Worm (Caenorhabditis elegans) whole organism, L1 larva: Measurements from ENCODE around the gene C42D8.1.

Source experiments
- C04F5.9 ChIP-seq: sonication (generic microtip); optimal IDR thresholded peaks from 2 replicates; lab custom pipeline; 2016; ENCODE audit warnings: missing genetic modification characterization, missing compliant biosample characterization
- C16A3.4 ChIP-seq: fragments of 150-350 bp; optimal IDR thresholded peaks from 2 replicates; lab custom pipeline; 2014; ENCODE audit warnings: missing biosample characterization, missing genetic modification characterization
- C34B4.2 ChIP-seq: sonication (generic microtip); optimal IDR thresholded peaks from 2 replicates; lab custom pipeline; 2017; ENCODE audit warnings: mild to moderate bottlenecking, missing genetic modification characterization, missing compliant biosample characterization
- F16B12.6 ChIP-seq: fragments of 150-350 bp; optimal IDR thresholded peaks from 2 replicates; lab custom pipeline; 2014; ENCODE audit warnings: missing biosample characterization, missing genetic modification characterization
- alr-1 ChIP-seq: fragments of 200-800 bp; sonication (Bioruptor generic); optimal IDR thresholded peaks from 2 replicates; lab custom pipeline; 2018; ENCODE audit warnings: borderline replicate concordance, mild to moderate bottlenecking, missing genetic modification characterization, missing compliant biosample characterization
- aly-2 ChIP-seq: fragments of 150-350 bp; optimal IDR thresholded peaks from 2 replicates; lab custom pipeline; 2014; ENCODE audit warnings: missing biosample characterization, missing genetic modification characterization
- ama-1 ChIP-seq: fragments of 150-350 bp; optimal IDR thresholded peaks from 2 replicates; lab custom pipeline; 2014
- blmp-1 ChIP-seq: fragments of 150-350 bp; optimal IDR thresholded peaks from 2 replicates; lab custom pipeline; 2014; ENCODE audit warnings: missing biosample characterization, missing genetic modification characterization
- ceh-63 ChIP-seq: fragments of 200-800 bp; sonication (Bioruptor generic); optimal IDR thresholded peaks from 2 replicates; lab custom pipeline; 2018; ENCODE audit warnings: mild to moderate bottlenecking, missing genetic modification characterization, missing compliant biosample characterization
- ceh-8 ChIP-seq: fragments of 200-800 bp; sonication (Bioruptor generic); optimal IDR thresholded peaks from 2 replicates; lab custom pipeline; 2018; ENCODE audit warnings: mild to moderate bottlenecking, missing genetic modification characterization, moderate library complexity, missing compliant biosample characterization
- ceh-82 ChIP-seq, 3 experiments: fragments of 150-350 bp in 1 of 3; sonication (generic microtip) in 2 of 3; optimal IDR thresholded peaks; 2 replicates each; lab custom pipeline; 2014 to 2017; ENCODE audit warnings: missing biosample characterization in 3 of 3, missing genetic modification characterization in 3 of 3
- ceh-88 ChIP-seq: fragments of 200-800 bp; sonication (Bioruptor generic); IDR thresholded peaks from 2 replicates; pipeline ENCODE4 v1.3.6; 2022; ENCODE audit warnings: missing genetic modification characterization, missing compliant biosample characterization
- ceh-90 ChIP-seq: sonication (generic microtip); optimal IDR thresholded peaks from 2 replicates; lab custom pipeline; 2016; ENCODE audit warnings: missing genetic modification characterization, missing compliant biosample characterization
- ces-1 ChIP-seq: fragments of 150-350 bp; optimal IDR thresholded peaks from 2 replicates; lab custom pipeline; 2014; ENCODE audit warnings: missing biosample characterization, missing genetic modification reagents, missing genetic modification characterization
- dpl-1 ChIP-seq, 3 experiments: fragments of 150-350 bp in 2 of 3; sonication (generic microtip) in 1 of 3; optimal IDR thresholded peaks; 2 replicates each; lab custom pipeline; 2014 to 2017; ENCODE audit warnings: missing biosample characterization in 3 of 3, missing genetic modification characterization in 3 of 3, missing genetic modification reagents in 3 of 3
- efl-1 ChIP-seq, 4 experiments: fragments of 150-350 bp; optimal IDR thresholded peaks in 3 of 4; peaks in 1 of 4; 1 replicate in 1 of 4; 2 replicates in 3 of 4; lab custom pipeline; 2014; ENCODE audit warnings: missing biosample characterization in 2 of 4, missing genetic modification characterization in 2 of 4, missing genetic modification reagents in 2 of 4
- elt-2 ChIP-seq: sonication (generic microtip); optimal IDR thresholded peaks from 2 replicates; lab custom pipeline; 2016; ENCODE audit warnings: missing genetic modification characterization, mild to moderate bottlenecking, inconsistent platforms, missing compliant biosample characterization, missing genetic modification reagents
- fkh-4 ChIP-seq: sonication (generic microtip); optimal IDR thresholded peaks from 2 replicates; lab custom pipeline; 2016; ENCODE audit warnings: missing compliant biosample characterization, missing genetic modification characterization, borderline replicate concordance
- fos-1 ChIP-seq: fragments of 150-350 bp; optimal IDR thresholded peaks from 2 replicates; lab custom pipeline; 2014; ENCODE audit warnings: missing biosample characterization, missing genetic modification characterization
- grh-1 ChIP-seq: fragments of 200-800 bp; sonication (Bioruptor generic); IDR thresholded peaks from 2 replicates; pipeline ENCODE4 v1.3.6; 2022; ENCODE audit warnings: missing genetic modification reagents, missing genetic modification characterization, missing compliant biosample characterization
- hlh-17 ChIP-seq: fragments of 200-800 bp; sonication (Bioruptor generic); optimal IDR thresholded peaks from 2 replicates; lab custom pipeline; 2018; ENCODE audit warnings: missing genetic modification characterization, mild to moderate bottlenecking, missing compliant biosample characterization, moderate library complexity, borderline replicate concordance
- hlh-4 ChIP-seq: sonication (generic microtip); optimal IDR thresholded peaks from 2 replicates; lab custom pipeline; 2016; ENCODE audit warnings: mild to moderate bottlenecking, missing genetic modification characterization, missing compliant biosample characterization
- irx-1 ChIP-seq: sonication (generic microtip); optimal IDR thresholded peaks from 2 replicates; lab custom pipeline; 2016; ENCODE audit warnings: missing genetic modification characterization, missing compliant biosample characterization
- jun-1 ChIP-seq: fragments of 150-350 bp; optimal IDR thresholded peaks from 2 replicates; lab custom pipeline; 2014; ENCODE audit warnings: missing biosample characterization, missing genetic modification reagents, missing genetic modification characterization
- lin-13 ChIP-seq: fragments of 150-350 bp; optimal IDR thresholded peaks from 2 replicates; lab custom pipeline; 2014; ENCODE audit warnings: missing biosample characterization, missing genetic modification reagents, missing genetic modification characterization
- lin-14 ChIP-seq: fragments of 200-800 bp; sonication (Bioruptor generic); optimal IDR thresholded peaks from 2 replicates; lab custom pipeline; 2018; ENCODE audit warnings: mild to moderate bottlenecking, missing genetic modification characterization, moderate library complexity, missing compliant biosample characterization
- lin-15B ChIP-seq: fragments of 150-350 bp; sonication (generic microtip); optimal IDR thresholded peaks from 3 replicates; lab custom pipeline; 2014; ENCODE audit warnings: missing biosample characterization, missing genetic modification characterization
- lin-35 ChIP-seq, 2 experiments: fragments of 150-350 bp; optimal IDR thresholded peaks; 2 replicates each; lab custom pipeline; 2014; ENCODE audit warnings: missing biosample characterization in 2 of 2, missing genetic modification characterization in 2 of 2, missing genetic modification reagents in 2 of 2
- lir-3 ChIP-seq: sonication (generic microtip); optimal IDR thresholded peaks from 2 replicates; lab custom pipeline; 2016; ENCODE audit warnings: mild to moderate bottlenecking, missing genetic modification characterization, moderate library complexity, missing compliant biosample characterization; ENCODE audit not compliant: poor library complexity
- lsy-2 ChIP-seq, 2 experiments: fragments of 150-350 bp; optimal IDR thresholded peaks; 2 replicates each; lab custom pipeline; 2014; ENCODE audit warnings: missing biosample characterization in 2 of 2, missing genetic modification characterization in 2 of 2
- mab-9 ChIP-seq: fragments of 200-800 bp; sonication (Bioruptor generic); IDR thresholded peaks from 2 replicates; pipeline ENCODE4 v1.3.6; 2022; ENCODE audit warnings: missing genetic modification reagents, missing genetic modification characterization, missing compliant biosample characterization
- mdl-1 ChIP-seq, 2 experiments: fragments of 150-350 bp; optimal IDR thresholded peaks; 2 replicates each; lab custom pipeline; 2014 to 2017; ENCODE audit warnings: missing biosample characterization in 2 of 2, missing genetic modification characterization in 2 of 2, inconsistent platforms in 1 of 2
- mef-2 ChIP-seq: fragments of 150-350 bp; optimal IDR thresholded peaks from 2 replicates; lab custom pipeline; 2014; ENCODE audit warnings: missing biosample characterization, missing genetic modification characterization
- nhr-11 ChIP-seq: fragments of 150-350 bp; optimal IDR thresholded peaks from 2 replicates; lab custom pipeline; 2014; ENCODE audit warnings: missing biosample characterization, missing genetic modification characterization
- nhr-12 ChIP-seq: sonication (generic microtip); optimal IDR thresholded peaks from 2 replicates; lab custom pipeline; 2017; ENCODE audit warnings: missing biosample characterization, missing genetic modification characterization
- nhr-19 ChIP-seq: fragments of 200-800 bp; sonication (Bioruptor generic); conservative IDR thresholded peaks from 2 replicates; pipeline ENCODE4 v1.3.6; 2022; ENCODE audit warnings: missing genetic modification characterization, missing compliant biosample characterization
- nhr-237 ChIP-seq: fragments of 150-350 bp; optimal IDR thresholded peaks from 2 replicates; lab custom pipeline; 2014; ENCODE audit warnings: missing biosample characterization, missing genetic modification characterization
- nhr-28 ChIP-seq: fragments of 150-350 bp; optimal IDR thresholded peaks from 2 replicates; lab custom pipeline; 2014; ENCODE audit warnings: missing biosample characterization, missing genetic modification characterization
- nhr-77 ChIP-seq: fragments of 150-350 bp; optimal IDR thresholded peaks from 2 replicates; lab custom pipeline; 2014; ENCODE audit warnings: missing biosample characterization, missing genetic modification characterization
- nhr-84 ChIP-seq: sonication (generic microtip); optimal IDR thresholded peaks from 2 replicates; lab custom pipeline; 2017; ENCODE audit warnings: missing biosample characterization, missing genetic modification characterization
- nhr-85 ChIP-seq: sonication (generic microtip); peaks from one replicate; lab custom pipeline; 2016; ENCODE audit warnings: missing genetic modification characterization, inconsistent platforms, missing compliant biosample characterization
- nhr-90 ChIP-seq: sonication (generic microtip); optimal IDR thresholded peaks from 2 replicates; lab custom pipeline; 2016; ENCODE audit warnings: mild to moderate bottlenecking, missing genetic modification characterization, missing compliant biosample characterization; ENCODE audit not compliant: poor library complexity
- pag-3 ChIP-seq: sonication (generic microtip); optimal IDR thresholded peaks from 2 replicates; lab custom pipeline; 2017; ENCODE audit warnings: missing genetic modification characterization, mild to moderate bottlenecking, missing compliant biosample characterization, antibody characterized with exemption, borderline replicate concordance; ENCODE audit not compliant: insufficient read depth
- pax-3 ChIP-seq: fragments of 200-800 bp; sonication (Bioruptor generic); optimal IDR thresholded peaks from 2 replicates; lab custom pipeline; 2018; ENCODE audit warnings: mild to moderate bottlenecking, missing genetic modification characterization, moderate library complexity, missing compliant biosample characterization
- pqm-1 ChIP-seq: sonication (generic microtip); optimal IDR thresholded peaks from 3 replicates; lab custom pipeline; 2017; ENCODE audit warnings: missing biosample characterization, missing genetic modification characterization
- snu-23 ChIP-seq: sonication (generic microtip); optimal IDR thresholded peaks from 2 replicates; lab custom pipeline; 2016; ENCODE audit warnings: missing genetic modification characterization, missing compliant biosample characterization
- sox-4 ChIP-seq: sonication (generic microtip); optimal IDR thresholded peaks from 2 replicates; lab custom pipeline; 2016; ENCODE audit warnings: missing genetic modification characterization, missing compliant biosample characterization
- tlp-1 ChIP-seq: fragments of 150-350 bp; optimal IDR thresholded peaks from 2 replicates; lab custom pipeline; 2014; ENCODE audit warnings: missing biosample characterization, missing genetic modification characterization
- unc-130 ChIP-seq: fragments of 150-350 bp; optimal IDR thresholded peaks from 2 replicates; lab custom pipeline; 2017; ENCODE audit warnings: missing biosample characterization, missing genetic modification characterization, inconsistent platforms
- unc-62 ChIP-seq: fragments of 150-350 bp; optimal IDR thresholded peaks from 2 replicates; lab custom pipeline; 2014; ENCODE audit warnings: missing biosample characterization, missing genetic modification reagents, missing genetic modification characterization
- unc-86 ChIP-seq: sonication (generic microtip); optimal IDR thresholded peaks from 2 replicates; lab custom pipeline; 2016; ENCODE audit warnings: missing genetic modification characterization, missing compliant biosample characterization
- vab-15 ChIP-seq: sonication (generic microtip); optimal IDR thresholded peaks from 2 replicates; lab custom pipeline; 2017; ENCODE audit warnings: missing genotype, mild to moderate bottlenecking, missing genetic modification characterization, missing compliant biosample characterization
- xbp-1 ChIP-seq: sonication (generic microtip); optimal IDR thresholded peaks from 2 replicates; lab custom pipeline; 2016; ENCODE audit warnings: missing genetic modification characterization, missing compliant biosample characterization

Gene C42D8.1

DNA sequence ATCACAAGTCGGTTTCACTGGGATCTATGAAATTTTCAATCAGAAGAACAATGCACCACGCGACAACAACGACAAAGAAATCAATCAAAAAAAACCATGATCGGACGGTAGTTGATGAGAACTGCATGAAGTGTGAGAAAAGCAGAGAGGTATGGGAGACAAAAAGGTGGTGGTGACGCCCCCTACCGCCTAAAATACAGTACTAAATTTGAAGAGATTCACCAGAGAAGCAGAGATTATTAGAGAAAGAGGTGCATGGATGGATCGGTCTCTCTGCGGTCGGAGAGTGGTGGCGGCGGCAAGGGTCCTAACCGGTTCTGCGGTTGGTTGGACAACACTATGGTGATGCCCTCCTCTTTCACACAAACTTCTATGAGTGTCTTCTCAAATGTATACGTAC lies 9.9 kb downstream of the C42D8.1 start:
- TF ChIP-seq tlp-1 (no peak), ceh-63 (GFP tag; lab: Kevin White, UChicago) (no peak), lin-15B (tag; lab: Kevin White, UChicago) (no peak), C04F5.9 (tag; lab: Kevin White, UChicago) (no peak), jun-1 (tag; lab: Kevin White, UChicago) (no peak), fkh-4 (tag; lab: Kevin White, UChicago) (no peak), mab-9 (GFP tag; lab: Robert Waterston, UW) (no peak), lin-13 (no peak), ceh-90 (no peak), vab-15 (no peak), xbp-1 (peak; percentile 61), sox-4 (tag; lab: Kevin White, UChicago) (no peak), hlh-17 (no peak), unc-62 (GFP tag; lab: Kevin White, UChicago) (no peak), hlh-4 (tag; lab: Kevin White, UChicago) (no peak), blmp-1 (peak; percentile 88), ceh-82 (tag; optimal IDR thresholded peaks at IDR 0.05; lab: Kevin White, UChicago) (no peak), snu-23 (GFP tag; lab: Kevin White, UChicago) (peak; percentile 81), nhr-19 (GFP tag; lab: Robert Waterston, UW) (peak; percentile 47), nhr-237 (tag; lab: Kevin White, UChicago) (no peak), unc-86 (tag; lab: Kevin White, UChicago) (no peak), elt-2 (tag; lab: Kevin White, UChicago) (no peak), pax-3 (no peak), ama-1 (lab: Kevin White, UChicago) (no peak), mef-2 (tag; lab: Kevin White, UChicago) (no peak), C34B4.2 (tag; lab: Kevin White, UChicago) (no peak), nhr-12 (tag; lab: Kevin White, UChicago) (no peak), fos-1 (no peak), dpl-1 (GFP tag; optimal IDR thresholded peaks at IDR 0.05; lab: Kevin White, UChicago) (no peak), irx-1 (tag; lab: Kevin White, UChicago) (peak; percentile 26), lin-35 (GFP tag; optimal IDR thresholded peaks at IDR 0.05; lab: Kevin White, UChicago) (peak in 1 of 2 experiments; percentile 67), aly-2 (no peak), nhr-77 (tag; lab: Kevin White, UChicago) (peak; percentile 22), ces-1 (GFP tag; lab: Kevin White, UChicago) (no peak), lsy-2 (tag; optimal IDR thresholded peaks at IDR 0.05; lab: Kevin White, UChicago) (peak; percentile 26 to 58), efl-1 (optimal IDR thresholded peaks at IDR 0.05; lab: Kevin White, UChicago) (peak in 1 of 2 experiments; percentile 21), efl-1 (GFP tag; optimal IDR thresholded peaks at IDR 0.05 in 1 of 2; lab: Kevin White, UChicago) (peak in 1 of 2 experiments; percentile 24), ceh-88 (GFP tag; lab: Robert Waterston, UW) (no peak), grh-1 (GFP tag; lab: Robert Waterston, UW) (peak; percentile 91), nhr-28 (tag; lab: Kevin White, UChicago) (no peak), lir-3 (tag; lab: Kevin White, UChicago) (no peak), lin-14 (GFP tag; lab: Kevin White, UChicago) (peak; percentile 82), F16B12.6 (tag; lab: Kevin White, UChicago) (no peak), nhr-11 (tag; lab: Kevin White, UChicago) (no peak), pqm-1 (no peak), C16A3.4 (tag; lab: Kevin White, UChicago) (peak; percentile 30), mdl-1 (tag; optimal IDR thresholded peaks at IDR 0.05; lab: Kevin White, UChicago) (peak in 1 of 2 experiments; percentile 68), ceh-8 (GFP tag; lab: Kevin White, UChicago) (no peak), pag-3 (tag; lab: Kevin White, UChicago) (no peak), nhr-85 (tag; lab: Kevin White, UChicago) (peak; percentile 99), nhr-90 (tag; lab: Kevin White, UChicago) (peak; percentile 70), unc-130 (tag; lab: Kevin White, UChicago) (no peak), nhr-84 (tag; lab: Kevin White, UChicago) (no peak), alr-1 (tag; lab: Kevin White, UChicago) (no peak)
